Worm (Caenorhabditis elegans) whole organism, L4/young adult: ENCODE results near the gene nhr-35.

ENCODE experiments used
- W03F9.2 ChIP-seq: fragments of 150-350 bp; optimal IDR thresholded peaks from 2 replicates; lab custom pipeline; 2014; ENCODE audit warnings: missing biosample characterization, missing genetic modification characterization
- dao-5 ChIP-seq: sonication (generic microtip); optimal IDR thresholded peaks from 2 replicates; lab custom pipeline; 2016; ENCODE audit warnings: missing genotype, missing genetic modification characterization, moderate library complexity, missing compliant biosample characterization
- him-1 ChIP-seq: sonication (generic microtip); optimal IDR thresholded peaks from 2 replicates; lab custom pipeline; 2016; ENCODE audit warnings: missing genotype, missing genetic modification reagents, missing genetic modification characterization, missing compliant biosample characterization

DNA sequence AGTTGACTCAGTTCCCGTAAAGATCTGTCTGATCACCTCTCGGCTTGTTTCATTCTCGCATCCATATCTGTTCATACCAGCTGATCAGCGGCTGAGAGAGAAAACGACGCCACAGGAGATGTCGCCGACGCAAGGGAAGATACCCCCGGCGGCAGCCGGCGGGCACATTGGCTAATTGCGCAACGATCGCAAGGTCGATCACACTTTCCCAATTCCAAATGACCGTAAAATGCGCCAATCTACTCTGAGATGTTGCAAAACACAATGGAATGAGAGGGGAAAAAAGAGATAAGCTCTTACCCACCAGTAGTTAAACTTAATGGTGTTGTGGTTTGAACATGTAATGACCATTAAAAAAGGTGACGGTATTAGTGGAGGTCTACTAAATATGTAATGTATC is 18.5 kb downstream of the nhr-35 start:
- TF ChIP-seq dao-5 (tag; lab: Kevin White, UChicago) (no peak), him-1 (no peak), W03F9.2 (no peak)
